Worm (Caenorhabditis elegans) whole organism, young adult: ENCODE measurements around the gene Y7A5A.3.
A peak's percentile ranks its signal among the peaks of the same experiment; 100 is the strongest.

Experiments
- B0336.3 ChIP-seq: fragments of 200-800 bp; sonication (Bioruptor generic); IDR thresholded peaks from 2 replicates; pipeline ENCODE4 v1.3.6; 2022; ENCODE audit warnings: missing genetic modification characterization, missing compliant biosample characterization
- C17E4.6 ChIP-seq: fragments of 200-800 bp; sonication (Bioruptor generic); IDR thresholded peaks from 2 replicates; pipeline ENCODE4 v1.3.6; 2022; ENCODE audit warnings: missing genetic modification reagents, missing genetic modification characterization, missing compliant biosample characterization
- D2030.7 ChIP-seq: fragments of 200-800 bp; sonication (Bioruptor generic); IDR thresholded peaks from 2 replicates; pipeline ENCODE4 v1.3.6; 2022; ENCODE audit warnings: missing genetic modification reagents, missing genetic modification characterization, missing compliant biosample characterization
- F23B12.7 ChIP-seq: sonication (generic microtip); optimal IDR thresholded peaks from 2 replicates; lab custom pipeline; 2017; ENCODE audit warnings: missing genetic modification characterization, mild to moderate bottlenecking, missing compliant biosample characterization, antibody characterized with exemption, moderate library complexity; ENCODE audit not compliant: insufficient read depth
- F37B4.10 ChIP-seq: fragments of 200-800 bp; sonication (Bioruptor generic); IDR thresholded peaks from 2 replicates; pipeline ENCODE4 v1.3.6; 2022; ENCODE audit warnings: missing genetic modification characterization, missing compliant biosample characterization
- T07F8.4 ChIP-seq: sonication (generic microtip); optimal IDR thresholded peaks from 2 replicates; lab custom pipeline; 2016; ENCODE audit warnings: mild to moderate bottlenecking, missing genetic modification characterization, moderate library complexity, missing compliant biosample characterization
- Y67H2A.10 ChIP-seq: fragments of 200-800 bp; sonication (Bioruptor generic); conservative IDR thresholded peaks from 2 replicates; pipeline ENCODE4 v1.3.6; 2022; ENCODE audit warnings: missing genetic modification reagents, missing genetic modification characterization, missing compliant biosample characterization
- aptf-3 ChIP-seq: fragments of 200-800 bp; sonication (Bioruptor generic); IDR thresholded peaks from 2 replicates; pipeline ENCODE4 v1.3.6; 2022; ENCODE audit warnings: missing genetic modification characterization, missing compliant biosample characterization
- attf-5 ChIP-seq: fragments of 200-800 bp; sonication (Bioruptor generic); optimal IDR thresholded peaks from 2 replicates; lab custom pipeline; 2018; ENCODE audit warnings: mild to moderate bottlenecking, missing genetic modification characterization, missing compliant biosample characterization
- cebp-1 ChIP-seq, 2 experiments: fragments of 200-800 bp in 1 of 2; sonication (Bioruptor generic) in 1 of 2; sonication (generic microtip) in 1 of 2; IDR thresholded peaks in 1 of 2; optimal IDR thresholded peaks in 1 of 2; 2 replicates each; pipeline versions ENCODE4 v1.3.6 to Lab custom; 2017 to 2022; ENCODE audit warnings: missing compliant biosample characterization in 2 of 2, missing genetic modification characterization in 2 of 2, mild to moderate bottlenecking in 1 of 2, missing genetic modification reagents in 1 of 2, moderate library complexity in 1 of 2
- ceh-40 ChIP-seq: fragments of 200-800 bp; sonication (Bioruptor generic); IDR thresholded peaks from 2 replicates; pipeline ENCODE4 v1.3.6; 2022; ENCODE audit warnings: missing genetic modification characterization, missing compliant biosample characterization
- chd-7 ChIP-seq: sonication (generic microtip); optimal IDR thresholded peaks from 2 replicates; lab custom pipeline; 2016; ENCODE audit warnings: mild to moderate bottlenecking, missing genetic modification characterization, moderate library complexity, missing compliant biosample characterization
- dox-1 ChIP-seq: fragments of 200-800 bp; sonication (Bioruptor generic); IDR thresholded peaks from 2 replicates; pipeline ENCODE4 v1.3.6; 2022; ENCODE audit warnings: missing genetic modification reagents, missing genetic modification characterization, missing compliant biosample characterization
- dpff-1 ChIP-seq: sonication (generic microtip); optimal IDR thresholded peaks from 2 replicates; lab custom pipeline; 2017; ENCODE audit warnings: mild to moderate bottlenecking, missing genetic modification characterization, missing compliant biosample characterization
- hlh-12 ChIP-seq: sonication (generic microtip); optimal IDR thresholded peaks from 2 replicates; lab custom pipeline; 2016; ENCODE audit warnings: missing genetic modification characterization, missing compliant biosample characterization
- hlh-26 ChIP-seq: fragments of 200-800 bp; sonication (Bioruptor generic); conservative IDR thresholded peaks from 2 replicates; pipeline ENCODE4 v1.3.6; 2022; ENCODE audit warnings: missing genetic modification reagents, missing genetic modification characterization, missing compliant biosample characterization
- hmg-1.2 ChIP-seq: fragments of 200-800 bp; sonication (Bioruptor generic); IDR thresholded peaks from 2 replicates; pipeline ENCODE4 v1.3.6; 2022; ENCODE audit warnings: missing genetic modification reagents, missing genetic modification characterization, missing compliant biosample characterization
- hmg-20 ChIP-seq: fragments of 200-800 bp; sonication (Bioruptor generic); IDR thresholded peaks from 2 replicates; pipeline ENCODE4 v1.3.6; 2022; ENCODE audit warnings: missing genetic modification reagents, missing genetic modification characterization, missing compliant biosample characterization
- hrde-1 ChIP-seq: sonication (generic microtip); optimal IDR thresholded peaks from 2 replicates; lab custom pipeline; 2016; ENCODE audit warnings: missing genetic modification characterization, mild to moderate bottlenecking, missing compliant biosample characterization, moderate library complexity, missing genotype, missing genetic modification reagents, borderline replicate concordance
- let-526 ChIP-seq: fragments of 200-800 bp; sonication (Bioruptor generic); IDR thresholded peaks from 2 replicates; pipeline ENCODE4 v1.3.6; 2022; ENCODE audit warnings: missing genetic modification reagents, missing genetic modification characterization, missing compliant biosample characterization
- let-607 ChIP-seq, 2 experiments: fragments of 200-800 bp in 1 of 2; sonication (Bioruptor generic) in 1 of 2; sonication (generic microtip) in 1 of 2; optimal IDR thresholded peaks; 2 replicates each; lab custom pipeline; 2016 to 2018; ENCODE audit warnings: mild to moderate bottlenecking in 2 of 2, missing compliant biosample characterization in 2 of 2, missing genetic modification characterization in 2 of 2, moderate library complexity in 2 of 2, missing genotype in 1 of 2
- lin-26 ChIP-seq: fragments of 200-800 bp; sonication (Bioruptor generic); IDR thresholded peaks from 2 replicates; pipeline ENCODE4 v1.3.6; 2022; ENCODE audit warnings: missing genetic modification reagents, missing genetic modification characterization, missing compliant biosample characterization
- lin-40 ChIP-seq: sonication (generic microtip); optimal IDR thresholded peaks from 2 replicates; lab custom pipeline; 2016; ENCODE audit warnings: missing genetic modification characterization, mild to moderate bottlenecking, missing compliant biosample characterization, missing genotype, missing genetic modification reagents
- lin-54 ChIP-seq: fragments of 200-800 bp; sonication (Bioruptor generic); optimal IDR thresholded peaks from 2 replicates; lab custom pipeline; 2018; ENCODE audit warnings: mild to moderate bottlenecking, missing genetic modification characterization, missing compliant biosample characterization
- lir-1 ChIP-seq: fragments of 200-800 bp; sonication (Bioruptor generic); conservative IDR thresholded peaks from 2 replicates; pipeline ENCODE4 v1.3.6; 2022; ENCODE audit warnings: missing genetic modification reagents, missing genetic modification characterization, missing compliant biosample characterization
- lsl-1 ChIP-seq: fragments of 200-800 bp; sonication (Bioruptor generic); optimal IDR thresholded peaks from 2 replicates; lab custom pipeline; 2018; ENCODE audit warnings: mild to moderate bottlenecking, missing genetic modification characterization, moderate library complexity, missing compliant biosample characterization
- madf-10 ChIP-seq: sonication (generic microtip); optimal IDR thresholded peaks from 2 replicates; lab custom pipeline; 2016; ENCODE audit warnings: mild to moderate bottlenecking, missing genetic modification characterization, missing compliant biosample characterization
- madf-6 ChIP-seq: fragments of 200-800 bp; sonication (Bioruptor generic); IDR thresholded peaks from 2 replicates; pipeline ENCODE4 v1.3.6; 2022; ENCODE audit warnings: missing genetic modification reagents, missing genetic modification characterization, missing compliant biosample characterization
- madf-8 ChIP-seq: fragments of 200-800 bp; sonication (Bioruptor generic); conservative IDR thresholded peaks from 2 replicates; pipeline ENCODE4 v1.3.6; 2022; ENCODE audit warnings: missing genetic modification reagents, missing genetic modification characterization, missing compliant biosample characterization
- nfyb-1 ChIP-seq: fragments of 200-800 bp; sonication (Bioruptor generic); IDR thresholded peaks from 2 replicates; pipeline ENCODE4 v1.3.6; 2022; ENCODE audit warnings: missing genetic modification reagents, missing genetic modification characterization, missing compliant biosample characterization
- nhr-120 ChIP-seq: fragments of 200-800 bp; sonication (Bioruptor generic); IDR thresholded peaks from 2 replicates; pipeline ENCODE4 v1.3.6; 2022; ENCODE audit warnings: missing genetic modification characterization, missing compliant biosample characterization
- nhr-27 ChIP-seq: fragments of 200-800 bp; sonication (Bioruptor generic); optimal IDR thresholded peaks from 2 replicates; lab custom pipeline; 2018; ENCODE audit warnings: mild to moderate bottlenecking, missing genetic modification characterization, moderate library complexity, missing compliant biosample characterization
- nhr-80 ChIP-seq: sonication (generic microtip); optimal IDR thresholded peaks from 2 replicates; lab custom pipeline; 2016; ENCODE audit warnings: missing genetic modification characterization, missing compliant biosample characterization
- pha-4 ChIP-seq: fragments of 150-350 bp; sonication (generic microtip); optimal IDR thresholded peaks from 2 replicates; lab custom pipeline; 2014; ENCODE audit warnings: missing biosample characterization, missing genetic modification reagents, missing genetic modification characterization
- repo-1 ChIP-seq: sonication (generic microtip); optimal IDR thresholded peaks from 2 replicates; lab custom pipeline; 2017; ENCODE audit warnings: mild to moderate bottlenecking, missing genetic modification characterization, missing compliant biosample characterization
- sdz-38 ChIP-seq: sonication (generic microtip); optimal IDR thresholded peaks from 2 replicates; lab custom pipeline; 2016; ENCODE audit warnings: missing genotype, missing genetic modification characterization, missing compliant biosample characterization
- snpc-1.3 ChIP-seq: sonication (generic microtip); optimal IDR thresholded peaks from 2 replicates; lab custom pipeline; 2017; ENCODE audit warnings: missing genetic modification characterization, mild to moderate bottlenecking, missing compliant biosample characterization, antibody characterized with exemption, moderate library complexity, missing genotype, missing genetic modification reagents; ENCODE audit not compliant: insufficient read depth
- snpc-3.4 ChIP-seq: sonication (generic microtip); optimal IDR thresholded peaks from 2 replicates; lab custom pipeline; 2017; ENCODE audit warnings: missing genetic modification characterization, mild to moderate bottlenecking, missing compliant biosample characterization, antibody characterized with exemption, moderate library complexity, missing genotype, missing genetic modification reagents
- snpc-4 ChIP-seq, 5 experiments: fragments of 150-350 bp in 1 of 5; sonication (generic microtip) in 4 of 5; optimal IDR thresholded peaks; 2 replicates each; lab custom pipeline; 2014 to 2018; ENCODE audit warnings: missing genetic modification characterization in 5 of 5, missing biosample characterization in 3 of 5, antibody characterized with exemption in 2 of 5, mild to moderate bottlenecking in 2 of 5, missing compliant biosample characterization in 2 of 5, missing genotype in 2 of 5, moderate library complexity in 2 of 5, missing genetic modification reagents in 1 of 5
- tbp1 ChIP-seq: fragments of 200-800 bp; sonication (Bioruptor generic); optimal IDR thresholded peaks from 2 replicates; lab custom pipeline; 2018; ENCODE audit warnings: mild to moderate bottlenecking, missing genetic modification characterization, missing compliant biosample characterization
- unc-130 ChIP-seq: sonication (generic microtip); optimal IDR thresholded peaks from 2 replicates; lab custom pipeline; 2016; ENCODE audit warnings: missing genetic modification reagents, missing genetic modification characterization, missing compliant biosample characterization
- xnd-1 ChIP-seq: sonication (generic microtip); optimal IDR thresholded peaks from 2 replicates; lab custom pipeline; 2016; ENCODE audit warnings: missing genotype, missing genetic modification reagents, missing genetic modification characterization, missing compliant biosample characterization
- ztf-28 ChIP-seq: fragments of 200-800 bp; sonication (Bioruptor generic); IDR thresholded peaks from 2 replicates; pipeline ENCODE4 v1.3.6; 2022; ENCODE audit warnings: missing genetic modification reagents, missing genetic modification characterization, missing compliant biosample characterization
- ztf-3 ChIP-seq: fragments of 200-800 bp; sonication (Bioruptor generic); optimal IDR thresholded peaks from 2 replicates; lab custom pipeline; 2018; ENCODE audit warnings: mild to moderate bottlenecking, missing genetic modification characterization, missing compliant biosample characterization

The Y7A5A.3 gene

DNA sequence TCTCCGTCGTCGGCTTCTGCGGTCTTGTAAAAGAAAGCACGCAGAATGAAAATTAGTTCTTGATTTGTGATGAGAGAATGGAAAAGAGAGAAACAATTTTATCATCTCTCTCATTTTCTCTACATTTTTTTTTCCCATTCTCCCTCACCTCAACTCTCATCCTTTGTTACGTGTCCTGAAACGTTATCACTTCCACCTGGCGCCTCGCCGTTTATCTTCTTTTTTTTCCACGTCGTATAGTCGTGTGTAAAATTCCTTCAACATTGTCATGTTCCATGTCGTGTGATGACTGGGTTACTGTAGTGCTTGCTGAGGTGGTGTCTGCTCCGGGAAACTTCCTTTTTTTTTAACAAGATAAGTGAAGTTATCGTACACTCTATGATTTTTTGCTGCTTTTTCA, 5.0 kb downstream of the Y7A5A.3 start:
- TF ChIP-seq lsl-1 (GFP tag; lab: Kevin White, UChicago), result no peak
- TF ChIP-seq madf-10 (tag; lab: Kevin White, UChicago), result peak; percentile 19
- peak; percentile 66 for TF ChIP-seq F23B12.7 (tag; lab: Kevin White, UChicago)
- no peak for TF ChIP-seq snpc-4 (GFP tag; optimal IDR thresholded peaks at IDR 0.05; lab: Kevin White, UChicago)
- TF ChIP-seq snpc-4 (tag; optimal IDR thresholded peaks at IDR 0.05; lab: Kevin White, UChicago), result peak in 1 of 4 experiments; percentile 18
- no peak for TF ChIP-seq hlh-12
- no peak for TF ChIP-seq snpc-3.4 (tag; lab: Kevin White, UChicago)
- TF ChIP-seq cebp-1 (GFP tag; IDR thresholded peaks at IDR 0.05; lab: Robert Waterston, UW), result no peak
- peak; percentile 37 for TF ChIP-seq cebp-1 (tag; optimal IDR thresholded peaks at IDR 0.05; lab: Kevin White, UChicago)
- TF ChIP-seq ztf-3 (GFP tag; lab: Kevin White, UChicago), result no peak
- peak; percentile 50; the same call in 1 of the 2 replicates for TF ChIP-seq dox-1 (GFP tag; lab: Robert Waterston, UW)
- TF ChIP-seq let-607 (tag; optimal IDR thresholded peaks at IDR 0.05; lab: Kevin White, UChicago), result peak; percentile 97 to 98
- TF ChIP-seq madf-8 (GFP tag; lab: Robert Waterston, UW), result no peak
- TF ChIP-seq chd-7 (tag; lab: Kevin White, UChicago), result peak; percentile 27
- TF ChIP-seq nhr-27, result no peak
- TF ChIP-seq hlh-26 (GFP tag; lab: Robert Waterston, UW), result no peak
- peak; percentile 24 for TF ChIP-seq lin-40 (tag; lab: Kevin White, UChicago)
- peak; percentile 98 for TF ChIP-seq nhr-80
- TF ChIP-seq attf-5, result peak; percentile 20
- no peak for TF ChIP-seq pha-4 (tag; lab: Kevin White, UChicago)
- TF ChIP-seq xnd-1 (tag; lab: Kevin White, UChicago), result no peak
- TF ChIP-seq B0336.3 (GFP tag; lab: Robert Waterston, UW), result 0 out of 2 replicates have a peak, but pooled peaks have one; percentile 18
- TF ChIP-seq nfyb-1 (GFP tag; lab: Robert Waterston, UW), result peak; percentile 48; the same call in 1 of the 2 replicates
- TF ChIP-seq tbp1 (GFP tag; lab: Kevin White, UChicago), result peak; percentile 4

DNA sequence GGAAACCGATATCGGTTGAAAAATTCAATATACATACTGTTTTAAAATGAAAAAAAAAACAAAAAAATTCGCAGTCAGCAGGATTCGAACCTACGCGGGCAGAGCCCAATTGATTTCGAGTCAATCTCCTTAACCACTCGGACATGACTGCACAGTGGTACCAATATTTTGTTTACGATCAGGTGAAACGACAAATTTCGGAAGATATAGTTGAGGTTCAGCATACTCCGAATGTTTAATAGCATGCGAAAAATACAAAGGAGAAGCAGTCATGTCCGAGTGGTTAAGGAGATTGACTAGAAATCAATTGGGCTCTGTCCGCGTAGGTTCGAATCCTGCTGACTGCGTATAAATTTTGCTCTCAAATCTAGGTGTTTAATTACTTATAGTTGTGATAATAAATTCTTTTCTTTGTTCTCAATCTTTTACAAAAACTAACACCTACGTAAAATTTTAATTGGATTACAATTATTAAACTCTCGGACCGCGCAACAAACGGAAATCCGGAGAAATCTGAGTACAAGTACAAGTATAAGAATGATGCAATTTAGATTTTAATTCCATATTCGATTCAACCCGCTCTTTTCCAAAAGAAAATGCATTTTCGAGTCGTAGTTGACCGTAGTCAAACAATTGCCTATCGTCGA, 11.1 kb downstream of the Y7A5A.3 start, which contains the start of gene Y7A5A.13:
Gene Y7A5A.13, plus strand, starts transcription at position 597 of the 647 bp plus-strand sequence.
- TF ChIP-seq unc-130 (no peak), ztf-28 (GFP tag; lab: Robert Waterston, UW) (no peak), Y67H2A.10 (GFP tag; lab: Robert Waterston, UW) (no peak), ceh-40 (GFP tag; lab: Robert Waterston, UW) (peak; percentile 62; the same call in 1 of the 2 replicates), T07F8.4 (peak; percentile 13), madf-6 (GFP tag; lab: Robert Waterston, UW) (peak; percentile 45; the same call in 1 of the 2 replicates), hrde-1 (tag; lab: Kevin White, UChicago) (no peak), aptf-3 (0 out of 2 replicates have a peak, but pooled peaks have one; percentile 43), C17E4.6 (no peak), repo-1 (no peak), hmg-1.2 (peak; percentile 70), hmg-20 (GFP tag; lab: Robert Waterston, UW) (peak; percentile 57; the same call in 1 of the 2 replicates), lin-54 (no peak), xnd-1 (tag; lab: Kevin White, UChicago) (no peak), lin-26 (GFP tag; lab: Robert Waterston, UW) (peak; percentile 82), nhr-120 (GFP tag; lab: Robert Waterston, UW) (no peak), sdz-38 (tag; lab: Kevin White, UChicago) (no peak), dpff-1 (no peak), F37B4.10 (GFP tag; lab: Robert Waterston, UW) (no peak), snpc-1.3 (peak; percentile 21), let-526 (GFP tag; lab: Robert Waterston, UW) (no peak), D2030.7 (peak; percentile 83), snpc-4 (GFP tag; optimal IDR thresholded peaks at IDR 0.05; lab: Kevin White, UChicago) (peak; percentile 51), snpc-4 (tag; optimal IDR thresholded peaks at IDR 0.05; lab: Kevin White, UChicago) (peak in 3 of 4 experiments; percentile 62 to 78 (median 68)), lir-1 (no peak)
